Worm (Caenorhabditis elegans) whole organism, young adult: Measurements from ENCODE around the gene C29A12.6.

Source experiments
- B0336.3 ChIP-seq: fragments of 200-800 bp; sonication (Bioruptor generic); IDR thresholded peaks from 2 replicates; pipeline ENCODE4 v1.3.6; 2022; ENCODE audit warnings: missing genetic modification characterization, missing compliant biosample characterization
- ama-1 ChIP-seq, 3 experiments: fragments of 150-350 bp in 1 of 3; sonication (generic microtip) in 2 of 3; optimal IDR thresholded peaks; 2 replicates each; lab custom pipeline; 2014 to 2018; ENCODE audit warnings: missing biosample characterization in 2 of 3, missing genetic modification characterization in 2 of 3, missing genetic modification reagents in 2 of 3
- bed-1 ChIP-seq: fragments of 200-800 bp; sonication (Bioruptor generic); IDR thresholded peaks from 2 replicates; pipeline ENCODE4 v1.3.6; 2022; ENCODE audit warnings: missing genetic modification reagents, missing genetic modification characterization, missing compliant biosample characterization
- egrh-3 ChIP-seq: fragments of 200-800 bp; sonication (Bioruptor generic); IDR thresholded peaks from 2 replicates; pipeline ENCODE4 v1.3.6; 2022; ENCODE audit warnings: missing genetic modification reagents, missing genetic modification characterization, missing compliant biosample characterization
- him-1 ChIP-seq: sonication (generic microtip); optimal IDR thresholded peaks from 2 replicates; lab custom pipeline; 2016; ENCODE audit warnings: missing genotype, missing genetic modification reagents, missing genetic modification characterization, missing compliant biosample characterization
- nhr-179 ChIP-seq: sonication (generic microtip); optimal IDR thresholded peaks from 2 replicates; lab custom pipeline; 2016; ENCODE audit warnings: mild to moderate bottlenecking, missing genetic modification characterization, missing compliant biosample characterization
- tbp1 ChIP-seq: fragments of 200-800 bp; sonication (Bioruptor generic); optimal IDR thresholded peaks from 2 replicates; lab custom pipeline; 2018; ENCODE audit warnings: mild to moderate bottlenecking, missing genetic modification characterization, missing compliant biosample characterization

ce11 chrV:10859775-10860174 is 12.8 kb downstream of the C29A12.6 start:
- TF ChIP-seq him-1 (tag; lab: Kevin White, UChicago): no peak
- TF ChIP-seq bed-1: no peak
- TF ChIP-seq egrh-3 (GFP tag; lab: Robert Waterston, UW): no peak
- no peak for TF ChIP-seq nhr-179 (tag; lab: Kevin White, UChicago)
- TF ChIP-seq tbp1: no peak
- no peak for TF ChIP-seq ama-1 (optimal IDR thresholded peaks at IDR 0.05; lab: Kevin White, UChicago)
- no peak for TF ChIP-seq ama-1 (GFP tag; optimal IDR thresholded peaks at IDR 0.05; lab: Kevin White, UChicago)
- TF ChIP-seq B0336.3 (GFP tag; lab: Robert Waterston, UW): no peak
